Worm (Caenorhabditis elegans): ENCODE results near the gene clec-60.
"Not testable (repeated sequence)": the region's sequence is repeated elsewhere in the genome, so short reads cannot be mapped to it uniquely, and the experiment has no call there.

The clec-60 gene

ce11 chrII:10494467-10494866 is 12.8 kb upstream of the clec-60 start, which contains the start of gene ZK666.14:
Gene ZK666.14 (plus strand): TSS chrII:10494767.
- TF ChIP-seq pes-1 (GFP tag; IDR thresholded peaks at IDR 0.05) (no peak), hmbx-1 (tag; optimal IDR thresholded peaks at IDR 0.05) (no peak), hnd-1 (tag; optimal IDR thresholded peaks at IDR 0.05) (no peak), ama-1 (optimal IDR thresholded peaks at IDR 0.05) (no peak), sea-1 (GFP tag; conservative IDR thresholded peaks at IDR 0.05) (no peak), hmg-4 (GFP tag; optimal IDR thresholded peaks at IDR 0.05) (no peak), tra-4 (tag; optimal IDR thresholded peaks at IDR 0.05) (no peak), ets-7 (tag; optimal IDR thresholded peaks at IDR 0.05) (no peak)

- TF ChIP-seq hmbx-1 (tag; optimal IDR thresholded peaks at IDR 0.05); sea-1 (GFP tag; conservative IDR thresholded peaks at IDR 0.05); ceh-13 (GFP tag; optimal IDR thresholded peaks at IDR 0.05): not testable (repeated sequence)
These were observed 11.4 kb upstream of the clec-60 start, which contains the start of gene ZK666.8 for ce11 chrII:10493034-10493433. Gene ZK666.8 (minus strand): TSS chrII:10493134.

- TF ChIP-seq pes-1 (GFP tag; IDR thresholded peaks at IDR 0.05) = no peak
- no peak for TF ChIP-seq aly-1 (tag; optimal IDR thresholded peaks at IDR 0.05)
- TF ChIP-seq ama-1 (optimal IDR thresholded peaks at IDR 0.05) = no peak
- TF ChIP-seq flt-1 (GFP tag; IDR thresholded peaks at IDR 0.05) = no peak
- TF ChIP-seq hmg-4 (GFP tag; optimal IDR thresholded peaks at IDR 0.05) = no peak
- no peak for TF ChIP-seq hnd-1 (tag; optimal IDR thresholded peaks at IDR 0.05)
- TF ChIP-seq ceh-13 (GFP tag; optimal IDR thresholded peaks at IDR 0.05) = no peak
- TF ChIP-seq scrt-1 (GFP tag; IDR thresholded peaks at IDR 0.05) = no peak
- no peak for TF ChIP-seq B0310.2 (tag; optimal IDR thresholded peaks at IDR 0.05)
- no peak for TF ChIP-seq tbx-37 (GFP tag; conservative IDR thresholded peaks at IDR 0.05)
- no peak for TF ChIP-seq tra-4 (tag; optimal IDR thresholded peaks at IDR 0.05)
- no peak for TF ChIP-seq hmbx-1 (tag; optimal IDR thresholded peaks at IDR 0.05)
- TF ChIP-seq sea-1 (GFP tag; conservative IDR thresholded peaks at IDR 0.05) = no peak
- TF ChIP-seq tbx-11 (GFP tag; IDR thresholded peaks at IDR 0.05) = no peak
- no peak for TF ChIP-seq ceh-36 (tag; optimal IDR thresholded peaks at IDR 0.05)
These were observed 8.7 kb upstream of the clec-60 start, which contains the start of gene clec-61 for ce11 chrII:10490329-10490728. Gene clec-61 (minus strand): TSS chrII:10490537.

- no peak for TF ChIP-seq F13C5.2 (tag; optimal IDR thresholded peaks at IDR 0.05)
- TF ChIP-seq tra-4 (tag; optimal IDR thresholded peaks at IDR 0.05) = no peak
- TF ChIP-seq tbx-37 (GFP tag; conservative IDR thresholded peaks at IDR 0.05) = no peak
- no peak for TF ChIP-seq flt-1 (GFP tag; IDR thresholded peaks at IDR 0.05)
- TF ChIP-seq aly-1 (tag; optimal IDR thresholded peaks at IDR 0.05) = no peak
- TF ChIP-seq hmbx-1 (tag; optimal IDR thresholded peaks at IDR 0.05) = no peak
- TF ChIP-seq hnd-1 (tag; optimal IDR thresholded peaks at IDR 0.05) = no peak
- no peak for TF ChIP-seq ceh-36 (tag; optimal IDR thresholded peaks at IDR 0.05)
- no peak for TF ChIP-seq ama-1 (optimal IDR thresholded peaks at IDR 0.05)
- no peak for TF ChIP-seq hmg-4 (GFP tag; optimal IDR thresholded peaks at IDR 0.05)
- TF ChIP-seq tbx-11 (GFP tag; IDR thresholded peaks at IDR 0.05) = no peak
- no peak for TF ChIP-seq B0310.2 (tag; optimal IDR thresholded peaks at IDR 0.05)
- no peak for TF ChIP-seq ets-7 (tag; optimal IDR thresholded peaks at IDR 0.05)
- TF ChIP-seq sea-1 (GFP tag; conservative IDR thresholded peaks at IDR 0.05) = no peak
- TF ChIP-seq scrt-1 (GFP tag; IDR thresholded peaks at IDR 0.05) = no peak
These were observed 5.1 kb upstream of the clec-60 start, which contains the start of gene ZK666.15 for ce11 chrII:10486738-10487137. Gene ZK666.15 (plus strand): TSS chrII:10487038.

ce11 chrII:10485640-10486039 is 4.0 kb upstream of the clec-60 start:
- no peak for TF ChIP-seq ceh-13 (GFP tag; optimal IDR thresholded peaks at IDR 0.05)
- TF ChIP-seq hmg-4 (GFP tag; optimal IDR thresholded peaks at IDR 0.05) = no peak
- TF ChIP-seq ama-1 (optimal IDR thresholded peaks at IDR 0.05) = no peak

- TF ChIP-seq tra-4 (tag; optimal IDR thresholded peaks at IDR 0.05) (no peak), hnd-1 (tag; optimal IDR thresholded peaks at IDR 0.05) (no peak), pes-1 (GFP tag; IDR thresholded peaks at IDR 0.05) (no peak), aly-1 (tag; optimal IDR thresholded peaks at IDR 0.05) (no peak), ama-1 (optimal IDR thresholded peaks at IDR 0.05) (no peak), ceh-13 (GFP tag; optimal IDR thresholded peaks at IDR 0.05) (no peak), hmg-4 (GFP tag; optimal IDR thresholded peaks at IDR 0.05) (no peak), sea-1 (GFP tag; conservative IDR thresholded peaks at IDR 0.05) (no peak), F13C5.2 (tag; optimal IDR thresholded peaks at IDR 0.05) (no peak), tbx-37 (GFP tag; conservative IDR thresholded peaks at IDR 0.05) (no peak), scrt-1 (GFP tag; IDR thresholded peaks at IDR 0.05) (no peak)
These were observed 2.2 kb upstream of the clec-60 start for ce11 chrII:10483860-10484259.

- TF ChIP-seq hmbx-1 (tag; optimal IDR thresholded peaks at IDR 0.05) (no peak), scrt-1 (GFP tag; IDR thresholded peaks at IDR 0.05) (no peak)
These were observed 1.2 kb upstream of the clec-60 start for ce11 chrII:10482899-10483298.

ce11 chrII:10480043-10480442 is 1.6 kb downstream of the clec-60 start:
- TF ChIP-seq aly-1 (tag; optimal IDR thresholded peaks at IDR 0.05) = no peak
- no peak for TF ChIP-seq tbx-37 (GFP tag; conservative IDR thresholded peaks at IDR 0.05)
- TF ChIP-seq ceh-36 (tag; optimal IDR thresholded peaks at IDR 0.05) = no peak
- no peak for TF ChIP-seq F13C5.2 (tag; optimal IDR thresholded peaks at IDR 0.05)
- no peak for TF ChIP-seq B0310.2 (tag; optimal IDR thresholded peaks at IDR 0.05)
- TF ChIP-seq hmbx-1 (tag; optimal IDR thresholded peaks at IDR 0.05) = no peak
- TF ChIP-seq pes-1 (GFP tag; IDR thresholded peaks at IDR 0.05) = no peak
- TF ChIP-seq sea-1 (GFP tag; conservative IDR thresholded peaks at IDR 0.05) = no peak
- no peak for TF ChIP-seq ama-1 (optimal IDR thresholded peaks at IDR 0.05)
- TF ChIP-seq ceh-13 (GFP tag; optimal IDR thresholded peaks at IDR 0.05) = no peak

- TF ChIP-seq flt-1 (GFP tag; IDR thresholded peaks at IDR 0.05) (no peak), F13C5.2 (tag; optimal IDR thresholded peaks at IDR 0.05) (no peak), sea-1 (GFP tag; conservative IDR thresholded peaks at IDR 0.05) (no peak), tra-4 (tag; optimal IDR thresholded peaks at IDR 0.05) (no peak), ets-7 (tag; optimal IDR thresholded peaks at IDR 0.05) (no peak), tbx-37 (GFP tag; conservative IDR thresholded peaks at IDR 0.05) (no peak), aly-1 (tag; optimal IDR thresholded peaks at IDR 0.05) (no peak), ceh-13 (GFP tag; optimal IDR thresholded peaks at IDR 0.05) (no peak), tbx-11 (GFP tag; IDR thresholded peaks at IDR 0.05) (no peak), pes-1 (GFP tag; IDR thresholded peaks at IDR 0.05) (no peak), hmg-4 (GFP tag; optimal IDR thresholded peaks at IDR 0.05) (no peak), hmbx-1 (tag; optimal IDR thresholded peaks at IDR 0.05) (no peak), hnd-1 (tag; optimal IDR thresholded peaks at IDR 0.05) (no peak), scrt-1 (GFP tag; IDR thresholded peaks at IDR 0.05) (no peak), ama-1 (optimal IDR thresholded peaks at IDR 0.05) (no peak), ceh-36 (tag; optimal IDR thresholded peaks at IDR 0.05) (no peak), B0310.2 (tag; optimal IDR thresholded peaks at IDR 0.05) (no peak)
These were observed 2.3 kb downstream of the clec-60 start, which contains the start of gene clec-59 for ce11 chrII:10479348-10479747. Gene clec-59 (minus strand): TSS chrII:10479448.
